Worm (Caenorhabditis elegans): ENCODE results near the gene acy-3.
A peak's percentile ranks its signal among the peaks of the same experiment; 100 is the strongest.

The acy-3 gene

DNA sequence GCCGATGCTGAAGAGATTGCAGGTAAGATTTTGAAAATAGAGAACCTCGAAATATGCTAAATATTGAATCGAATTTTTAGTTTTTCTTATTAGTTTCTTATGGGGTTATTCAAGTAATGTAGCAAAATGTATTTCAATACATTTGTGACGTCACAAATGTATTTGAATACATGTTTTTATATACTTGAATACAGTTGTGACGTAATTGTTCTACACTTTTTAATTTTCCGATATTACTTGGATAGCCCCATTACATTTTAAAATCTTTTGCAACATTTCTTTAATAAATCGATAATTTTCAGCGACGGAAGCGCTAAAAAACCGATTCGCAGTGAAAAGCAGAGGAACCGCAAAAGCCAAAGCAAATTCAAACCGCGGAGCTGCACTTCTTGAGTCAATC lies 47.9 kb downstream of the acy-3 start:
- TF ChIP-seq ceh-36 (tag; optimal IDR thresholded peaks at IDR 0.05) (no peak), ets-7 (tag; optimal IDR thresholded peaks at IDR 0.05) (no peak), F13C5.2 (tag; optimal IDR thresholded peaks at IDR 0.05) (no peak), flt-1 (GFP tag; IDR thresholded peaks at IDR 0.05) (no peak), aly-1 (tag; optimal IDR thresholded peaks at IDR 0.05) (no peak), ceh-13 (GFP tag; optimal IDR thresholded peaks at IDR 0.05) (no peak), ama-1 (optimal IDR thresholded peaks at IDR 0.05) (no peak), tra-4 (tag; optimal IDR thresholded peaks at IDR 0.05) (no peak), scrt-1 (GFP tag; IDR thresholded peaks at IDR 0.05) (no peak), hnd-1 (tag; optimal IDR thresholded peaks at IDR 0.05) (no peak)

ce11 chrIII:3737742-3738141 lies 48.5 kb downstream of the acy-3 start:
- TF ChIP-seq pes-1 (GFP tag; IDR thresholded peaks at IDR 0.05) (no peak), hmg-4 (GFP tag; optimal IDR thresholded peaks at IDR 0.05) (no peak), tbx-11 (GFP tag; IDR thresholded peaks at IDR 0.05) (no peak), B0310.2 (tag; optimal IDR thresholded peaks at IDR 0.05) (no peak), sea-1 (GFP tag; conservative IDR thresholded peaks at IDR 0.05) (no peak), tbx-37 (GFP tag; conservative IDR thresholded peaks at IDR 0.05) (no peak), hnd-1 (tag; optimal IDR thresholded peaks at IDR 0.05) (no peak), scrt-1 (GFP tag; IDR thresholded peaks at IDR 0.05) (no peak), hmbx-1 (tag; optimal IDR thresholded peaks at IDR 0.05) (no peak), ama-1 (optimal IDR thresholded peaks at IDR 0.05) (no peak), tra-4 (tag; optimal IDR thresholded peaks at IDR 0.05) (no peak), F13C5.2 (tag; optimal IDR thresholded peaks at IDR 0.05) (no peak), flt-1 (GFP tag; IDR thresholded peaks at IDR 0.05) (no peak), ceh-36 (tag; optimal IDR thresholded peaks at IDR 0.05) (no peak), ets-7 (tag; optimal IDR thresholded peaks at IDR 0.05) (no peak)

DNA sequence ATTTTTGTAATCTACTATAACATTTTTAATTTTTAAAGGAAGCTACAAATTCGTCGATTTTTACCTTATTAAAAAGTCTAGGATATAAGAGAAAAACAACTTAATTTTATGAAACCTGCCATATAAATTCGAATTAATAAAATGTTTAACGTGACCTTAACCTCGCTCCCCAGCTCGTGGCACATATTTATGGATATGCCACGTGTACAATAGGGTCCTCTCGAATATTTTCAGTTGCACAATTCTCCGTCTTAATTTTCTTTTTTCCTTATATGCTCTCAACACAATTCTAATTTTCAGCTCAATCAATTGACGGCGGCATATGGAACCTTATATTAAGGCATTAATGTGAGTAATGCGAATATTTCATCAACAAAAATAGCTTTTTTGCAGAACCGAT lies 50.0 kb downstream of the acy-3 start, which contains the start of gene F34D10.4:
TSS of gene F34D10.4 (plus strand) at position 301 of the 400 bp plus-strand sequence.
- TF ChIP-seq F13C5.2 (tag; optimal IDR thresholded peaks at IDR 0.05): no peak
- TF ChIP-seq aly-1 (tag; optimal IDR thresholded peaks at IDR 0.05): no peak
- TF ChIP-seq flt-1 (GFP tag; IDR thresholded peaks at IDR 0.05): no peak
- TF ChIP-seq pes-1 (GFP tag; IDR thresholded peaks at IDR 0.05): no peak
- TF ChIP-seq B0310.2 (tag; optimal IDR thresholded peaks at IDR 0.05): no peak
- no peak for TF ChIP-seq ceh-36 (tag; optimal IDR thresholded peaks at IDR 0.05)

DNA sequence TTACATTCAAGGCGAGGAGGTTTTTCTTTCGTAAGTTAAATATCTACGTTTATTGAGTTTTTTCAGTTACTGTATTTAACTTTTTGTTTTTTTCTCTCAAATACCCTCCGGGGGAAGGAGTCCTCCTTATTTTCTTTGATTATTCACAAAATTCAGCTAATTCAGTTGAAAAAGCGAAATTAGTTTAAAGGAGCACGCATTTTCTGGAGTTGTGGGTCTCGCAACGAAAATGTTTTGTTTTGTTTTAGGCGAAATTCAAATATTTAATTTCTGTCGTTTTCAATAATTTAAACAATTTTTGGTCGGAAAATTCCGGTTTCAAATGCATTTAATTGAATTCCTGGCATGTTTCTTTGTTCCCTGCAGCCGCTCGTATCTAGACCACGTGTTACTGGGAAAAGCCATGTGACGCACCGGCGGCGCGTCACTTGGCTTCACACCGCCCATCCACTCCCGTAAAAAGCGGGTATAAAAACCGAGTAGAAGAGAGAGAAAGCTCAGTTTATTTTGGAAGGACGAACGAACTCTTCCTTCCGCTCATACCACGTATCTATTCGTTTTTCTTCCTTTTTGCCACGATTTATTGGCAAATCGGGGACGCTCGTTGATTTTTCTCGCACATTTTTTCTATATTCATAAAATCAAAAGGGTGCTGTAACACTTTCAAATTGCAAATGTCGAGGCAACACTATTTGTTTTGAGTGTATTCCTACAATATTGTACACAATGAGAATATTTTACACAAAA lies 50.6 kb downstream of the acy-3 start:
- TF ChIP-seq tbx-11 (GFP tag; IDR thresholded peaks at IDR 0.05): 0 out of 2 replicates have a peak, but pooled peaks have one; percentile 24
- TF ChIP-seq scrt-1 (GFP tag; IDR thresholded peaks at IDR 0.05): no peak

DNA sequence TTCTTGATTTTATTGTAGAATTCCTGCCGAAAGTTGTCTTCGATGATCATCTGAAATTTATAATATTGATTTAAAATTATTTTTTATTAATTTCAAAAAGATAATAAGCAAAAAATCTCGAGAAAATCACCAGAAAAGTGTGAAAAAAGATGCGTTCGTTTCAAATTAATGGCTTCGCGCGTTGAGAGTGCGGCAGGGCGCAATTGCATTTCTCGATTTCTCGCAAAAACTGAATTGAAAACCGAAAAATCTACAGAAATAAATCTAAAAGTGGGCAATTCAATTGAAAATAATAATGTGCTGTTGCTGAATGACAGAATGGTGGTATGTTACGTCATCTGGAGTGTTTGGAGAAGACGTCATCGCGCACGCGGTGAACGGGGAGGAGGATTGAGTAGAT lies 51.3 kb downstream of the acy-3 start, which contains the start of gene evl-18:
TSS of gene evl-18 (minus strand) at position 50 of the 400 bp plus-strand sequence.
- no peak for TF ChIP-seq aly-1 (tag; optimal IDR thresholded peaks at IDR 0.05)
- TF ChIP-seq ceh-36 (tag; optimal IDR thresholded peaks at IDR 0.05): no peak
- no peak for TF ChIP-seq hmg-4 (GFP tag; optimal IDR thresholded peaks at IDR 0.05)
- no peak for TF ChIP-seq flt-1 (GFP tag; IDR thresholded peaks at IDR 0.05)
- no peak for TF ChIP-seq tra-4 (tag; optimal IDR thresholded peaks at IDR 0.05)
- TF ChIP-seq scrt-1 (GFP tag; IDR thresholded peaks at IDR 0.05): no peak
- no peak for TF ChIP-seq tbx-37 (GFP tag; conservative IDR thresholded peaks at IDR 0.05)
- no peak for TF ChIP-seq pes-1 (GFP tag; IDR thresholded peaks at IDR 0.05)
- TF ChIP-seq ets-7 (tag; optimal IDR thresholded peaks at IDR 0.05): no peak
- TF ChIP-seq sea-1 (GFP tag; conservative IDR thresholded peaks at IDR 0.05): no peak
- TF ChIP-seq ama-1 (optimal IDR thresholded peaks at IDR 0.05): no peak
- no peak for TF ChIP-seq hnd-1 (tag; optimal IDR thresholded peaks at IDR 0.05)
- no peak for TF ChIP-seq hmbx-1 (tag; optimal IDR thresholded peaks at IDR 0.05)
- TF ChIP-seq F13C5.2 (tag; optimal IDR thresholded peaks at IDR 0.05): no peak
- TF ChIP-seq tbx-11 (GFP tag; IDR thresholded peaks at IDR 0.05): no peak
- TF ChIP-seq ceh-13 (GFP tag; optimal IDR thresholded peaks at IDR 0.05): no peak
- TF ChIP-seq B0310.2 (tag; optimal IDR thresholded peaks at IDR 0.05): no peak

DNA sequence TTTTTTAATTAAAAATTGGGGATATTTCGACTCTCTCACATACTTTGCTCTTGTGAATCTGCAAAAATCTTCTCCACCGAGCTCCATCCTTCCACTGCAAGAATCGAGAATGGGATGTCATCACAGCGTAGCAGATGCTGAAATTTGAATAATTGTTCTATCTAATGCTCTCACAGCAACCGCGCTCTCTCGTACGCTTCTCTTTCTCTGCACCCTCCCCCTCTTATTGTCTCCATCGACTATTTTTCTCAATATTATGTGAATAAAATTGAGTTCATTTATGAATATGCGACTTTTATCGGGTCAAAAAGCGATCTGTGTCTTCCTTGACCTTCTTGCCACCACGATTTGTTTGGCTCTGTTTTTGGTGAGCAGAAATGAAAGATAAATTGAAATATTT lies 52.3 kb downstream of the acy-3 start, which contains the start of gene F34D10.3:
TSS of gene F34D10.3 (plus strand) at position 249 of the 400 bp plus-strand sequence.
- TF ChIP-seq ets-7 (tag; optimal IDR thresholded peaks at IDR 0.05): no peak
- TF ChIP-seq ceh-36 (tag; optimal IDR thresholded peaks at IDR 0.05): no peak
- TF ChIP-seq pes-1 (GFP tag; IDR thresholded peaks at IDR 0.05): no peak
- TF ChIP-seq scrt-1 (GFP tag; IDR thresholded peaks at IDR 0.05): no peak
- TF ChIP-seq ama-1 (optimal IDR thresholded peaks at IDR 0.05): no peak
- no peak for TF ChIP-seq hnd-1 (tag; optimal IDR thresholded peaks at IDR 0.05)
- TF ChIP-seq ceh-13 (GFP tag; optimal IDR thresholded peaks at IDR 0.05): no peak
- no peak for TF ChIP-seq tra-4 (tag; optimal IDR thresholded peaks at IDR 0.05)
- TF ChIP-seq F13C5.2 (tag; optimal IDR thresholded peaks at IDR 0.05): no peak
- no peak for TF ChIP-seq sea-1 (GFP tag; conservative IDR thresholded peaks at IDR 0.05)
- TF ChIP-seq tbx-37 (GFP tag; conservative IDR thresholded peaks at IDR 0.05): no peak
- TF ChIP-seq hmg-4 (GFP tag; optimal IDR thresholded peaks at IDR 0.05): no peak

DNA sequence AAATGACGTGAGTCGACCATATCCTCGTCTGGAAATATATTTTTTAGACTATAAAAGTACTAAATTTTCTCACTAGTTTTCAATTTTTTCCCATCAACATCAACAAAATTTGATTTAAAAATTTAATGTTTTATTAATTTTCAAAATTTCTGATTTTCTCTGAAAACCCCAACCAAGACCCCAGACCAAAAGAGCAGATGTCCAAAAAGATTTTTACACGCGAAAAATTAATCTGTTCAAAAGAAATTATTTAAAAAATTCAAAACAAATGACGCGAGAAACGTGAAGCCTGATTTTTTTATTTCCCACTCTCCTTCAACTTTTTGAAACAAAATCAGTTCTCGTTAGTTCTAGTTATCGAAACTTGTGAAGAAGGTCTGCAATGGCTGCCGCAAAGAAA lies 55.8 kb downstream of the acy-3 start, which contains the start of gene F34D10.8:
TSS of gene F34D10.8 (plus strand) at position 301 of the 400 bp plus-strand sequence.
- no peak for TF ChIP-seq pes-1 (GFP tag; IDR thresholded peaks at IDR 0.05)
- no peak for TF ChIP-seq ceh-36 (tag; optimal IDR thresholded peaks at IDR 0.05)
- TF ChIP-seq tbx-37 (GFP tag; conservative IDR thresholded peaks at IDR 0.05): no peak
- TF ChIP-seq hmbx-1 (tag; optimal IDR thresholded peaks at IDR 0.05): no peak
- TF ChIP-seq scrt-1 (GFP tag; IDR thresholded peaks at IDR 0.05): no peak
- TF ChIP-seq sea-1 (GFP tag; conservative IDR thresholded peaks at IDR 0.05): no peak
- no peak for TF ChIP-seq B0310.2 (tag; optimal IDR thresholded peaks at IDR 0.05)
- TF ChIP-seq ets-7 (tag; optimal IDR thresholded peaks at IDR 0.05): no peak
- no peak for TF ChIP-seq tbx-11 (GFP tag; IDR thresholded peaks at IDR 0.05)
- TF ChIP-seq flt-1 (GFP tag; IDR thresholded peaks at IDR 0.05): no peak
- no peak for TF ChIP-seq hnd-1 (tag; optimal IDR thresholded peaks at IDR 0.05)
- TF ChIP-seq tra-4 (tag; optimal IDR thresholded peaks at IDR 0.05): no peak
- no peak for TF ChIP-seq ceh-13 (GFP tag; optimal IDR thresholded peaks at IDR 0.05)
- no peak for TF ChIP-seq ama-1 (optimal IDR thresholded peaks at IDR 0.05)
- no peak for TF ChIP-seq hmg-4 (GFP tag; optimal IDR thresholded peaks at IDR 0.05)
- no peak for TF ChIP-seq F13C5.2 (tag; optimal IDR thresholded peaks at IDR 0.05)
- TF ChIP-seq aly-1 (tag; optimal IDR thresholded peaks at IDR 0.05): no peak
